Fruit fly (Drosophila melanogaster) whole organism, adult: ENCODE data around the gene Pgant7.

ENCODE experiments used
- CG11617 ChIP-seq: fragments of 200-800 bp; sonication (Bioruptor generic); optimal IDR thresholded peaks from 2 replicates; lab custom pipeline; 2017; ENCODE audit warnings: mild to moderate bottlenecking, missing biosample characterization, missing genetic modification reagents, missing genetic modification characterization
- CG12768 ChIP-seq: fragments of 200-800 bp; sonication (Bioruptor generic); optimal IDR thresholded peaks from 2 replicates; lab custom pipeline; 2017; ENCODE audit warnings: missing biosample characterization, missing genetic modification characterization, mild to moderate bottlenecking, moderate library complexity, missing genetic modification reagents
- CG14711 ChIP-seq: fragments of 200-800 bp; sonication (Bioruptor generic); optimal IDR thresholded peaks from 2 replicates; lab custom pipeline; 2018; ENCODE audit warnings: missing biosample characterization, mild to moderate bottlenecking, missing genetic modification characterization, moderate library complexity
- CG1620 ChIP-seq: fragments of 200-800 bp; sonication (Bioruptor generic); optimal IDR thresholded peaks from 2 replicates; lab custom pipeline; 2016; ENCODE audit warnings: missing biosample characterization, missing genetic modification characterization
- CG33017 ChIP-seq: fragments of 200-800 bp; sonication (Bioruptor generic); optimal IDR thresholded peaks from 2 replicates; lab custom pipeline; 2018; ENCODE audit warnings: missing biosample characterization, mild to moderate bottlenecking, missing genetic modification characterization, moderate library complexity
- CG5204 ChIP-seq: fragments of 200-800 bp; sonication (Bioruptor generic); optimal IDR thresholded peaks from 2 replicates; lab custom pipeline; 2016; ENCODE audit warnings: missing biosample characterization, missing genetic modification characterization
- CG7045 ChIP-seq: fragments of 200-800 bp; sonication (Bioruptor generic); optimal IDR thresholded peaks from 2 replicates; lab custom pipeline; 2017; ENCODE audit warnings: missing biosample characterization, mild to moderate bottlenecking, missing genetic modification characterization
- CG7101 ChIP-seq: fragments of 200-800 bp; sonication (Bioruptor generic); optimal IDR thresholded peaks from 2 replicates; lab custom pipeline; 2018; ENCODE audit warnings: missing biosample characterization, mild to moderate bottlenecking, missing genetic modification characterization, moderate library complexity
- Clk ChIP-seq: fragments of 200-800 bp; sonication (Bioruptor generic); optimal IDR thresholded peaks from 2 replicates; lab custom pipeline; 2017; ENCODE audit warnings: missing biosample characterization, missing genetic modification characterization
- Crg-1 ChIP-seq: fragments of 200-800 bp; sonication (Bioruptor generic); optimal IDR thresholded peaks from 2 replicates; lab custom pipeline; 2016; ENCODE audit warnings: missing biosample characterization, missing genetic modification characterization
- Hr96 ChIP-seq: fragments of 200-800 bp; sonication (Bioruptor generic); optimal IDR thresholded peaks from 2 replicates; lab custom pipeline; 2016; ENCODE audit warnings: missing biosample characterization, missing genetic modification characterization
- Mnt ChIP-seq: fragments of 200-800 bp; sonication (Bioruptor generic); optimal IDR thresholded peaks from 2 replicates; lab custom pipeline; 2016; ENCODE audit warnings: missing biosample characterization, mild to moderate bottlenecking, missing genetic modification characterization
- bab1 ChIP-seq: fragments of 200-800 bp; sonication (Bioruptor generic); optimal IDR thresholded peaks from 3 replicates; lab custom pipeline; 2019; ENCODE audit warnings: missing biosample characterization, mild to moderate bottlenecking, missing genetic modification characterization, moderate library complexity
- cic ChIP-seq: fragments of 200-800 bp; sonication (Bioruptor generic); optimal IDR thresholded peaks from 2 replicates; lab custom pipeline; 2017; ENCODE audit warnings: missing biosample characterization, mild to moderate bottlenecking, missing genetic modification characterization, moderate library complexity
- cnc ChIP-seq, 2 experiments: fragments of >200 bp; optimal IDR thresholded peaks; 2 replicates each; lab custom pipeline; 2017
- kay ChIP-seq: fragments of 200-800 bp; sonication (Bioruptor generic); peaks from one replicate; lab custom pipeline; 2016; ENCODE audit warnings: missing biosample characterization, missing genetic modification characterization, borderline replicate concordance
- ovo ChIP-seq: fragments of 200-800 bp; sonication (Bioruptor generic); optimal IDR thresholded peaks from 2 replicates; lab custom pipeline; 2016; ENCODE audit warnings: missing biosample characterization, missing genetic modification characterization
- pad ChIP-seq: fragments of 200-800 bp; sonication (Bioruptor generic); optimal IDR thresholded peaks from 3 replicates; lab custom pipeline; 2017; ENCODE audit warnings: missing biosample characterization, missing genetic modification characterization, mild to moderate bottlenecking, moderate library complexity, missing genetic modification reagents
- tj ChIP-seq: fragments of 200-800 bp; sonication (Bioruptor generic); optimal IDR thresholded peaks from 3 replicates; lab custom pipeline; 2017; ENCODE audit warnings: missing biosample characterization, mild to moderate bottlenecking, missing genetic modification characterization, moderate library complexity
- toe ChIP-seq: fragments of 200-800 bp; sonication (Bioruptor generic); optimal IDR thresholded peaks from 2 replicates; lab custom pipeline; 2016; ENCODE audit warnings: missing biosample characterization, missing genetic modification characterization

The Pgant7 gene

dm6 chrX:18506639-18507528 lies 7.1 kb upstream of the Pgant7 start:
- peak; percentile 99 for TF ChIP-seq pad (GFP tag; lab: Kevin White, UChicago)
- TF ChIP-seq cic (GFP tag; lab: Kevin White, UChicago) = no peak
- peak; percentile 20 for TF ChIP-seq Hr96 (GFP tag; lab: Kevin White, UChicago)
- no peak for TF ChIP-seq cnc (optimal IDR thresholded peaks at IDR 0.05; lab: Kevin White, UChicago)
- TF ChIP-seq CG12768 = no peak
- peak; percentile 31 for TF ChIP-seq CG11617 (GFP tag; lab: Kevin White, UChicago)
- TF ChIP-seq CG14711 (tag; lab: Kevin White, UChicago) = peak; percentile 24
- peak; percentile 5 for TF ChIP-seq tj (GFP tag; lab: Kevin White, UChicago)

- TF ChIP-seq Mnt (GFP tag; lab: Kevin White, UChicago) = no peak
- TF ChIP-seq pad (GFP tag; lab: Kevin White, UChicago) = peak; percentile 62
Measured at dm6 chrX:18504948-18505597, 5.3 kb upstream of the Pgant7 start, which contains the start of gene Wnt5. Gene Wnt5, minus strand, starts transcription at chrX:18505405.

dm6 chrX:18494165-18494740 lies 5.5 kb downstream of the Pgant7 start, which contains the start of gene CG15043:
Gene CG15043, minus strand, starts transcription at chrX:18494168.
- TF ChIP-seq pad (GFP tag; lab: Kevin White, UChicago) (peak; percentile 28), CG14711 (tag; lab: Kevin White, UChicago) (peak; percentile 48), CG7101 (tag; lab: Kevin White, UChicago) (peak; percentile 58), ovo (GFP tag; lab: Kevin White, UChicago) (no peak), CG7045 (no peak)

dm6 chrX:18491941-18492340 lies 7.8 kb downstream of the Pgant7 start, which contains the start of gene CG15044:
Gene CG15044, minus strand, starts transcription at chrX:18492006.
- no peak for TF ChIP-seq pad (GFP tag; lab: Kevin White, UChicago)
- no peak for TF ChIP-seq Clk (GFP tag; lab: Kevin White, UChicago)
- no peak for TF ChIP-seq CG7045
- no peak for TF ChIP-seq toe (GFP tag; lab: Kevin White, UChicago)
- no peak for TF ChIP-seq Crg-1 (GFP tag; lab: Kevin White, UChicago)
- TF ChIP-seq CG7101 (tag; lab: Kevin White, UChicago) = no peak
- TF ChIP-seq Hr96 (GFP tag; lab: Kevin White, UChicago) = no peak
- no peak for TF ChIP-seq bab1 (GFP tag; lab: Kevin White, UChicago)
- TF ChIP-seq tj (GFP tag; lab: Kevin White, UChicago) = no peak
- TF ChIP-seq CG11617 (GFP tag; lab: Kevin White, UChicago) = no peak
- TF ChIP-seq CG33017 (tag; lab: Kevin White, UChicago) = no peak
- no peak for TF ChIP-seq Mnt (GFP tag; lab: Kevin White, UChicago)
- no peak for TF ChIP-seq cnc (optimal IDR thresholded peaks at IDR 0.05; lab: Kevin White, UChicago)
- TF ChIP-seq cic (GFP tag; lab: Kevin White, UChicago) = no peak
- no peak for TF ChIP-seq ovo (GFP tag; lab: Kevin White, UChicago)
- no peak for TF ChIP-seq kay (GFP tag; lab: Kevin White, UChicago)
- TF ChIP-seq CG5204 (GFP tag; lab: Kevin White, UChicago) = no peak
- no peak for TF ChIP-seq CG14711 (tag; lab: Kevin White, UChicago)
- no peak for TF ChIP-seq CG1620 (GFP tag; lab: Kevin White, UChicago)

dm6 chrX:18489509-18489908 lies 10.3 kb downstream of the Pgant7 start, which contains the start of gene CG15046:
Gene CG15046, minus strand, starts transcription at chrX:18489620.
- TF ChIP-seq CG14711 (tag; lab: Kevin White, UChicago) = no peak
- no peak for TF ChIP-seq Hr96 (GFP tag; lab: Kevin White, UChicago)
- no peak for TF ChIP-seq tj (GFP tag; lab: Kevin White, UChicago)
- TF ChIP-seq CG5204 (GFP tag; lab: Kevin White, UChicago) = no peak
- no peak for TF ChIP-seq CG11617 (GFP tag; lab: Kevin White, UChicago)
- TF ChIP-seq ovo (GFP tag; lab: Kevin White, UChicago) = no peak
- no peak for TF ChIP-seq CG12768
- TF ChIP-seq Crg-1 (GFP tag; lab: Kevin White, UChicago) = no peak
- no peak for TF ChIP-seq bab1 (GFP tag; lab: Kevin White, UChicago)
- TF ChIP-seq CG1620 (GFP tag; lab: Kevin White, UChicago) = no peak
- TF ChIP-seq pad (GFP tag; lab: Kevin White, UChicago) = no peak
- TF ChIP-seq cic (GFP tag; lab: Kevin White, UChicago) = no peak
- TF ChIP-seq Mnt (GFP tag; lab: Kevin White, UChicago) = no peak
